Fruit fly (Drosophila melanogaster): ENCODE data around the gene crp.

crp gene

dm6 chr2L:16279774-16280252 is 7.7 kb downstream of the crp start (continued):
- TF ChIP-seq CG15011 (GFP tag; optimal IDR thresholded peaks at IDR 0.05) (peak; percentile 80), da (GFP tag; optimal IDR thresholded peaks at IDR 0.05) (peak; percentile 83), Hmx (GFP tag; optimal IDR thresholded peaks at IDR 0.05) (peak; percentile 74), ara (GFP tag; IDR thresholded peaks at IDR 0.05) (no peak; the same call in 1 of the 2 replicates), CG10267 (tag; optimal IDR thresholded peaks at IDR 0.05) (peak; percentile 89), D19B (GFP tag; optimal IDR thresholded peaks at IDR 0.05) (peak; percentile 72), crol (GFP tag; IDR thresholded peaks at IDR 0.05) (0 out of 2 replicates have a peak, but pooled peaks have one; percentile 8), CG4707 (GFP tag; optimal IDR thresholded peaks at IDR 0.05) (peak; percentile 75), CG10366 (GFP tag; IDR thresholded peaks at IDR 0.05) (peak; percentile 69), pfk (GFP tag; optimal IDR thresholded peaks at IDR 0.05) (peak; percentile 40), Atf3 (GFP tag; optimal IDR thresholded peaks at IDR 0.05) (peak; percentile 81), so (GFP tag; IDR thresholded peaks at IDR 0.05) (peak; percentile 86; the same call in 2 of the 3 replicates), pb (GFP tag; optimal IDR thresholded peaks at IDR 0.05) (peak; percentile 71), D19A (tag; optimal IDR thresholded peaks at IDR 0.05) (peak; percentile 96), Fer3 (tag; optimal IDR thresholded peaks at IDR 0.05) (peak; percentile 72), CG14441 (GFP tag; IDR thresholded peaks at IDR 0.05) (peak; percentile 72), CG7271 (tag; optimal IDR thresholded peaks at IDR 0.05) (peak; percentile 37), CG30403 (GFP tag; optimal IDR thresholded peaks at IDR 0.05) (peak; percentile 96), stc (GFP tag; IDR thresholded peaks at IDR 0.05) (peak; percentile 86), fd102C (GFP tag; optimal IDR thresholded peaks at IDR 0.05) (no peak), sug (tag; optimal IDR thresholded peaks at IDR 0.05) (peak; percentile 68), bigmax (GFP tag; optimal IDR thresholded peaks at IDR 0.05) (peak; percentile 87), CG17802 (tag; optimal IDR thresholded peaks at IDR 0.05) (peak; percentile 74), CG6854 (GFP tag; optimal IDR thresholded peaks at IDR 0.05) (peak; percentile 52), CG10959 (GFP tag; IDR thresholded peaks at IDR 0.05) (peak; percentile 33; the same call in 1 of the 2 replicates), CG11723 (GFP tag; optimal IDR thresholded peaks at IDR 0.05) (peak; percentile 90), Ravus (GFP tag; IDR thresholded peaks at IDR 0.05) (no peak), CG7745 (tag; optimal IDR thresholded peaks at IDR 0.05) (no peak), NFAT (GFP tag; IDR thresholded peaks at IDR 0.05) (no peak), CG13296 (GFP tag; optimal IDR thresholded peaks at IDR 0.05) (peak; percentile 87), wek (GFP tag; optimal IDR thresholded peaks at IDR 0.05) (peak; percentile 91), CG15601 (tag; optimal IDR thresholded peaks at IDR 0.05) (peak; percentile 90), CG10543 (GFP tag; optimal IDR thresholded peaks at IDR 0.05) (peak; percentile 66), cas (GFP tag; IDR thresholded peaks at IDR 0.05) (no peak), CG4730 (GFP tag; IDR thresholded peaks at IDR 0.05) (peak; percentile 71), CG2889 (GFP tag; IDR thresholded peaks at IDR 0.05) (no peak), Dek (tag; optimal IDR thresholded peaks at IDR 0.05) (peak; percentile 83), ase (GFP tag; IDR thresholded peaks at IDR 0.05) (peak; percentile 71; the same call in 2 of the 3 replicates), gsb (GFP tag; IDR thresholded peaks at IDR 0.05) (no peak), lmd (GFP tag; IDR thresholded peaks at IDR 0.05) (peak; percentile 85), cg (GFP tag; optimal IDR thresholded peaks at IDR 0.05) (peak; percentile 66), CG10147 (GFP tag; optimal IDR thresholded peaks at IDR 0.05) (peak; percentile 86), ind (GFP tag; optimal IDR thresholded peaks at IDR 0.05) (peak; percentile 92), Opbp (GFP tag; IDR thresholded peaks at IDR 0.05; ENCODE audit: partially characterized antibody) (0 out of 3 replicates have a peak, but pooled peaks have one; percentile 9), CG11696 (GFP tag; IDR thresholded peaks at IDR 0.05) (no peak), CG33557 (GFP tag; optimal IDR thresholded peaks at IDR 0.05) (peak; percentile 76), CG16863 (GFP tag; optimal IDR thresholded peaks at IDR 0.05) (peak; percentile 91), CG11560 (tag; IDR thresholded peaks at IDR 0.05) (peak; percentile 27; the same call in 1 of the 3 replicates), CG10979 (tag; optimal IDR thresholded peaks at IDR 0.05) (peak; percentile 95), Mrtf (GFP tag; IDR thresholded peaks at IDR 0.05) (peak; percentile 67; the same call in 1 of the 3 replicates)

Data from whole organism, embryonic.